Worm (Caenorhabditis elegans) whole organism, young adult: ENCODE measurements around the gene cyp-14A3.
A peak's percentile ranks its signal among the peaks of the same experiment; 100 is the strongest.

Experiments used
- B0261.1 ChIP-seq: sonication (generic microtip); optimal IDR thresholded peaks from 2 replicates; lab custom pipeline; 2016; ENCODE audit warnings: mild to moderate bottlenecking, missing genetic modification characterization, moderate library complexity, missing compliant biosample characterization
- B0336.3 ChIP-seq: fragments of 200-800 bp; sonication (Bioruptor generic); IDR thresholded peaks from 2 replicates; pipeline ENCODE4 v1.3.6; 2022; ENCODE audit warnings: missing genetic modification characterization, missing compliant biosample characterization
- F10E7.11 ChIP-seq: sonication (generic microtip); optimal IDR thresholded peaks from 2 replicates; lab custom pipeline; 2017; ENCODE audit warnings: mild to moderate bottlenecking, missing genetic modification characterization, moderate library complexity, missing compliant biosample characterization
- F23B12.7 ChIP-seq: sonication (generic microtip); optimal IDR thresholded peaks from 2 replicates; lab custom pipeline; 2017; ENCODE audit warnings: missing genetic modification characterization, mild to moderate bottlenecking, missing compliant biosample characterization, antibody characterized with exemption, moderate library complexity; ENCODE audit not compliant: insufficient read depth
- T26A5.8 ChIP-seq: sonication (generic microtip); optimal IDR thresholded peaks from 2 replicates; lab custom pipeline; 2016; ENCODE audit warnings: missing genetic modification characterization, missing compliant biosample characterization
- Y56A3A.18 ChIP-seq: fragments of 200-800 bp; sonication (Bioruptor generic); IDR thresholded peaks from 2 replicates; pipeline ENCODE4 v1.3.6; 2022; ENCODE audit warnings: missing genetic modification reagents, missing genetic modification characterization, missing compliant biosample characterization
- Y95B8A.8 ChIP-seq: fragments of 200-800 bp; sonication (Bioruptor generic); IDR thresholded peaks from 2 replicates; pipeline ENCODE4 v1.3.6; 2022; ENCODE audit warnings: missing genetic modification reagents, missing genetic modification characterization, missing compliant biosample characterization
- akir-1 ChIP-seq: fragments of 200-800 bp; sonication (Bioruptor generic); optimal IDR thresholded peaks from 2 replicates; lab custom pipeline; 2018; ENCODE audit warnings: mild to moderate bottlenecking, missing genetic modification characterization, moderate library complexity, missing compliant biosample characterization
- aptf-2 ChIP-seq: fragments of 200-800 bp; sonication (Bioruptor generic); conservative IDR thresholded peaks from 2 replicates; pipeline ENCODE4 v1.3.6; 2022; ENCODE audit warnings: missing genetic modification reagents, missing genetic modification characterization, missing compliant biosample characterization
- athp-1 ChIP-seq: sonication (generic microtip); optimal IDR thresholded peaks from 2 replicates; lab custom pipeline; 2017; ENCODE audit warnings: mild to moderate bottlenecking, missing genetic modification characterization, missing compliant biosample characterization
- bed-2 ChIP-seq: fragments of 200-800 bp; sonication (Bioruptor generic); IDR thresholded peaks from 2 replicates; pipeline ENCODE4 v1.3.6; 2022; ENCODE audit warnings: missing genetic modification reagents, missing genetic modification characterization, missing compliant biosample characterization
- ccch-3 ChIP-seq: fragments of 200-800 bp; sonication (Bioruptor generic); optimal IDR thresholded peaks from 2 replicates; lab custom pipeline; 2018; ENCODE audit warnings: mild to moderate bottlenecking, missing genetic modification characterization, missing compliant biosample characterization
- cebp-1 ChIP-seq, 2 experiments: fragments of 200-800 bp in 1 of 2; sonication (Bioruptor generic) in 1 of 2; sonication (generic microtip) in 1 of 2; IDR thresholded peaks in 1 of 2; optimal IDR thresholded peaks in 1 of 2; 2 replicates each; pipeline versions ENCODE4 v1.3.6 to Lab custom; 2017 to 2022; ENCODE audit warnings: missing compliant biosample characterization in 2 of 2, missing genetic modification characterization in 2 of 2, mild to moderate bottlenecking in 1 of 2, missing genetic modification reagents in 1 of 2, moderate library complexity in 1 of 2
- ceh-100 ChIP-seq: fragments of 200-800 bp; sonication (Bioruptor generic); IDR thresholded peaks from 2 replicates; pipeline ENCODE4 v1.3.6; 2022; ENCODE audit warnings: missing genetic modification reagents, missing genetic modification characterization, missing compliant biosample characterization
- ceh-27 ChIP-seq: fragments of 200-800 bp; sonication (Bioruptor generic); optimal IDR thresholded peaks from 2 replicates; lab custom pipeline; 2018; ENCODE audit warnings: mild to moderate bottlenecking, missing genetic modification characterization, moderate library complexity, missing compliant biosample characterization
- ceh-40 ChIP-seq: fragments of 200-800 bp; sonication (Bioruptor generic); IDR thresholded peaks from 2 replicates; pipeline ENCODE4 v1.3.6; 2022; ENCODE audit warnings: missing genetic modification characterization, missing compliant biosample characterization
- ceh-58 ChIP-seq: fragments of 200-800 bp; sonication (Bioruptor generic); IDR thresholded peaks from 2 replicates; pipeline ENCODE4 v1.3.6; 2022; ENCODE audit warnings: missing genetic modification characterization, missing compliant biosample characterization
- hrde-1 ChIP-seq: sonication (generic microtip); optimal IDR thresholded peaks from 2 replicates; lab custom pipeline; 2016; ENCODE audit warnings: missing genetic modification characterization, mild to moderate bottlenecking, missing compliant biosample characterization, moderate library complexity, missing genotype, missing genetic modification reagents, borderline replicate concordance
- let-526 ChIP-seq: fragments of 200-800 bp; sonication (Bioruptor generic); IDR thresholded peaks from 2 replicates; pipeline ENCODE4 v1.3.6; 2022; ENCODE audit warnings: missing genetic modification reagents, missing genetic modification characterization, missing compliant biosample characterization
- let-607 ChIP-seq, 2 experiments: fragments of 200-800 bp in 1 of 2; sonication (Bioruptor generic) in 1 of 2; sonication (generic microtip) in 1 of 2; optimal IDR thresholded peaks; 2 replicates each; lab custom pipeline; 2016 to 2018; ENCODE audit warnings: mild to moderate bottlenecking in 2 of 2, missing compliant biosample characterization in 2 of 2, missing genetic modification characterization in 2 of 2, moderate library complexity in 2 of 2, missing genotype in 1 of 2
- lin-26 ChIP-seq: fragments of 200-800 bp; sonication (Bioruptor generic); IDR thresholded peaks from 2 replicates; pipeline ENCODE4 v1.3.6; 2022; ENCODE audit warnings: missing genetic modification reagents, missing genetic modification characterization, missing compliant biosample characterization
- lin-40 ChIP-seq: sonication (generic microtip); optimal IDR thresholded peaks from 2 replicates; lab custom pipeline; 2016; ENCODE audit warnings: missing genetic modification characterization, mild to moderate bottlenecking, missing compliant biosample characterization, missing genotype, missing genetic modification reagents
- lir-1 ChIP-seq: fragments of 200-800 bp; sonication (Bioruptor generic); conservative IDR thresholded peaks from 2 replicates; pipeline ENCODE4 v1.3.6; 2022; ENCODE audit warnings: missing genetic modification reagents, missing genetic modification characterization, missing compliant biosample characterization
- lsl-1 ChIP-seq: fragments of 200-800 bp; sonication (Bioruptor generic); optimal IDR thresholded peaks from 2 replicates; lab custom pipeline; 2018; ENCODE audit warnings: mild to moderate bottlenecking, missing genetic modification characterization, moderate library complexity, missing compliant biosample characterization
- lsy-27 ChIP-seq: sonication (generic microtip); optimal IDR thresholded peaks from 2 replicates; lab custom pipeline; 2017; ENCODE audit warnings: missing genetic modification characterization, mild to moderate bottlenecking, missing compliant biosample characterization, antibody characterized with exemption, missing genotype, borderline replicate concordance; ENCODE audit not compliant: insufficient read depth
- madf-6 ChIP-seq: fragments of 200-800 bp; sonication (Bioruptor generic); IDR thresholded peaks from 2 replicates; pipeline ENCODE4 v1.3.6; 2022; ENCODE audit warnings: missing genetic modification reagents, missing genetic modification characterization, missing compliant biosample characterization
- mel-28 ChIP-seq: sonication (generic microtip); optimal IDR thresholded peaks from 2 replicates; lab custom pipeline; 2016; ENCODE audit warnings: borderline replicate concordance, mild to moderate bottlenecking, missing genetic modification characterization, missing compliant biosample characterization
- mes-4 ChIP-seq: sonication (generic microtip); optimal IDR thresholded peaks from 2 replicates; lab custom pipeline; 2016; ENCODE audit warnings: missing genotype, missing genetic modification characterization, missing compliant biosample characterization
- nhr-80 ChIP-seq: sonication (generic microtip); optimal IDR thresholded peaks from 2 replicates; lab custom pipeline; 2016; ENCODE audit warnings: missing genetic modification characterization, missing compliant biosample characterization
- nhr-90 ChIP-seq: sonication (generic microtip); optimal IDR thresholded peaks from 2 replicates; lab custom pipeline; 2016; ENCODE audit warnings: missing genotype, mild to moderate bottlenecking, missing genetic modification characterization, missing compliant biosample characterization
- pbrm-1 ChIP-seq: fragments of 200-800 bp; sonication (Bioruptor generic); IDR thresholded peaks from 2 replicates; pipeline ENCODE4 v1.3.6; 2022; ENCODE audit warnings: missing genetic modification reagents, missing genetic modification characterization, missing compliant biosample characterization
- sea-2 ChIP-seq: fragments of 200-800 bp; sonication (Bioruptor generic); IDR thresholded peaks from 2 replicates; pipeline ENCODE4 v1.3.6; 2022; ENCODE audit warnings: missing genetic modification characterization, missing compliant biosample characterization
- snpc-1.1 ChIP-seq: sonication (generic microtip); optimal IDR thresholded peaks from 2 replicates; lab custom pipeline; 2017; ENCODE audit warnings: missing genetic modification characterization, mild to moderate bottlenecking, missing compliant biosample characterization, antibody characterized with exemption, moderate library complexity, missing genotype, missing genetic modification reagents; ENCODE audit not compliant: insufficient read depth
- snpc-1.3 ChIP-seq: sonication (generic microtip); optimal IDR thresholded peaks from 2 replicates; lab custom pipeline; 2017; ENCODE audit warnings: missing genetic modification characterization, mild to moderate bottlenecking, missing compliant biosample characterization, antibody characterized with exemption, moderate library complexity, missing genotype, missing genetic modification reagents; ENCODE audit not compliant: insufficient read depth
- unc-130 ChIP-seq: sonication (generic microtip); optimal IDR thresholded peaks from 2 replicates; lab custom pipeline; 2016; ENCODE audit warnings: missing genetic modification reagents, missing genetic modification characterization, missing compliant biosample characterization
- unc-62 ChIP-seq: fragments of 150-350 bp; optimal IDR thresholded peaks from 2 replicates; lab custom pipeline; 2014; ENCODE audit warnings: missing biosample characterization, missing genetic modification reagents, missing genetic modification characterization
- ztf-26 ChIP-seq: sonication (generic microtip); optimal IDR thresholded peaks from 2 replicates; lab custom pipeline; 2017; ENCODE audit warnings: missing genetic modification characterization, missing compliant biosample characterization

Gene cyp-14A3

ce11 chrX:13274102-13274501 lies at the start of gene cyp-14A3:
Gene cyp-14A3 (minus strand): TSS chrX:13274202.
- TF ChIP-seq unc-62 (no peak), bed-2 (GFP tag; lab: Robert Waterston, UW) (no peak), athp-1 (tag; lab: Kevin White, UChicago) (no peak), madf-6 (GFP tag; lab: Robert Waterston, UW) (no peak), lir-1 (no peak), F10E7.11 (tag; lab: Kevin White, UChicago) (no peak), cebp-1 (GFP tag; IDR thresholded peaks at IDR 0.05; lab: Robert Waterston, UW) (no peak), cebp-1 (tag; optimal IDR thresholded peaks at IDR 0.05; lab: Kevin White, UChicago) (no peak), aptf-2 (GFP tag; lab: Robert Waterston, UW) (no peak), T26A5.8 (tag; lab: Kevin White, UChicago) (no peak)

- TF ChIP-seq ccch-3 (GFP tag; lab: Kevin White, UChicago) (no peak), ceh-40 (no peak), snpc-1.1 (tag; lab: Kevin White, UChicago) (no peak), ztf-26 (tag; lab: Kevin White, UChicago) (no peak)
- TF ChIP-seq, all 124 proteins: peak for 0
Measured at ce11 chrX:13323697-13324096, 49.7 kb upstream of the cyp-14A3 start.

- TF ChIP-seq ceh-58 (GFP tag; lab: Robert Waterston, UW), result no peak
- no peak for TF ChIP-seq Y95B8A.8
- no peak for TF ChIP-seq T26A5.8 (tag; lab: Kevin White, UChicago)
- TF ChIP-seq B0336.3 (GFP tag; lab: Robert Waterston, UW), result no peak
- TF ChIP-seq ceh-27, result no peak
- no peak for TF ChIP-seq akir-1 (GFP tag; lab: Kevin White, UChicago)
- TF ChIP-seq hrde-1 (tag; lab: Kevin White, UChicago), result no peak
- TF ChIP-seq mel-28 (tag; lab: Kevin White, UChicago), result no peak
- TF ChIP-seq sea-2, result no peak
- TF ChIP-seq lsl-1, result no peak
- no peak for TF ChIP-seq let-526
- TF ChIP-seq madf-6 (GFP tag; lab: Robert Waterston, UW), result no peak
- TF ChIP-seq let-607 (tag; optimal IDR thresholded peaks at IDR 0.05; lab: Kevin White, UChicago), result no peak
- TF ChIP-seq snpc-1.3 (tag; lab: Kevin White, UChicago), result no peak
Measured at ce11 chrX:13322886-13323285, 48.9 kb upstream of the cyp-14A3 start, which contains the start of gene F46G10.2. Gene F46G10.2 (plus strand): TSS chrX:13322963.

ce11 chrX:13320575-13320974 lies 46.6 kb upstream of the cyp-14A3 start:
- TF ChIP-seq Y95B8A.8 (no peak), lsy-27 (tag; lab: Kevin White, UChicago) (no peak), Y56A3A.18 (no peak), pbrm-1 (GFP tag; lab: Robert Waterston, UW) (no peak), nhr-90 (tag; lab: Kevin White, UChicago) (no peak), ztf-26 (tag; lab: Kevin White, UChicago) (peak; percentile 16), ceh-100 (GFP tag; lab: Robert Waterston, UW) (no peak), mes-4 (tag; lab: Kevin White, UChicago) (no peak), lin-40 (tag; lab: Kevin White, UChicago) (peak; percentile 29), unc-130 (no peak), B0261.1 (no peak), F23B12.7 (tag; lab: Kevin White, UChicago) (peak; percentile 15), B0336.3 (GFP tag; lab: Robert Waterston, UW) (no peak), lin-26 (GFP tag; lab: Robert Waterston, UW) (0 out of 2 replicates have a peak, but pooled peaks have one; percentile 20), nhr-80 (tag; lab: Kevin White, UChicago) (peak; percentile 70), cebp-1 (GFP tag; IDR thresholded peaks at IDR 0.05; lab: Robert Waterston, UW) (no peak), cebp-1 (tag; optimal IDR thresholded peaks at IDR 0.05; lab: Kevin White, UChicago) (peak; percentile 12)
